Worm (Caenorhabditis elegans): ENCODE results near the gene npr-40.
A peak's percentile ranks its signal among the peaks of the same experiment; 100 is the strongest.

Gene npr-40

DNA sequence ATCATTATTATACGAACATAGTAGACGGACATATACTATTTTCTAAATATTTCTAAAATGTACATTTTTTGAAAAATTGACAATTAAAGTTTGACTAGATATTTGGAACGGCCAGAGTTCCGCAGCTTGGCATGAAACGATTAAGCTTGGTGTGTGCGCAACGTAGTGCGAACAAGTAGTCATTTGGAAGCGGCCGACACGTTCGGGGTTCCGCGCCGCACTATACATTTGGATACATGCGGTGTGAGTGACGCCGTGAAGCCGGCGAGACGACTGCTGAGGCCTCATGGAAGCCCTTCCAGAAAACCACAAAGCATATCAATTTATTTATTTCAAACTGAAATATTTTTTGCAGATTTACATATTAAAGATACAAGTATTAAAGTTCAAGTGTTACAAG, 19.6 kb downstream of the npr-40 start:
- no peak for TF ChIP-seq hmbx-1 (tag; optimal IDR thresholded peaks at IDR 0.05)

ce11 chrX:14946217-14946463, 27.5 kb downstream of the npr-40 start, which contains the start of gene mrp-5:
TSS of gene mrp-5 (minus strand) at chrX:14946317.
- TF ChIP-seq ama-1 (optimal IDR thresholded peaks at IDR 0.05): no peak
- TF ChIP-seq tbx-11 (GFP tag; IDR thresholded peaks at IDR 0.05): no peak
- TF ChIP-seq hmg-4 (GFP tag; optimal IDR thresholded peaks at IDR 0.05): no peak
- no peak for TF ChIP-seq ceh-36 (tag; optimal IDR thresholded peaks at IDR 0.05)
- TF ChIP-seq ets-7 (tag; optimal IDR thresholded peaks at IDR 0.05): no peak

DNA sequence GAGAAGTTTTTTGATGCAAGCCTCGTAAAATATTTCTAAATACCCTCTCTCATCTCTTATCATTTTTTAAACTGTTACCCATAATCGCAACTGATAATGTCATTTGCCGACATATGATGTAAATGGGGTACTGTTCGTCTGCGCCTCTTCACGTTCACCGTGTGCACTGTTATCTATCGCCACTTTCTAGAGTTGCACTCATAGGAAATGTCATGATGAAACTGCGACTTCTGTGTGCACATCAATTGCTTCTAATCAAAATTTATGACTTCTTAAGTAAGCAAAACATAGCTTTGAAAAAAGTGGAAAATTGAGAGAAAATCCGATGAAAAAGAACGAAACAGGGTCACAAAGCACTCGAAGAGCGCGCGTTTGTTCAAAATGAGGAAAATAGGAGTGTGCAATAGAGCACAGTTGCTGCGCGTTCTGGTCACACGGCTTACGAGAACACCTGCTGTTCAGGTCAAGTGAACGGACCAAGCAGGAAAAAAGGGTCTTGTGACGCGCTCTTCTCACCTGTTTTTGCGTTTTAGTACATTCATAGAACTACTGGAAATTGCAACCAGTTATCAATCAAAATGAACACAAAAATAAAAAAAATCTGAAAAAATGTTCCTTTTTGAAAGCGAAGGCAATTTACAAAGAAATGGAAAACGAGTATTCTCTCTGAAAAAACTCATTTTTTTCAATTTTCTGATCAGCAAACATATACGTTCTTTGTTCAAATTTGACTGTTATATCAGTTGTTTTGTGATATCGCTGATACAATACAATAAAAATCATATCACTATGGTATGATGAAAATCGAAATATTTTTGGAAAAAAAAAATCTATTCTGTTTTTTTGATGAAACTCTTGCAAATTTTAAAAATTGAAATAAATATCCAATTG, 28.1 kb downstream of the npr-40 start:
- TF ChIP-seq F13C5.2 (tag; optimal IDR thresholded peaks at IDR 0.05) (peak; percentile 5), ceh-13 (GFP tag; optimal IDR thresholded peaks at IDR 0.05) (no peak), flt-1 (GFP tag; IDR thresholded peaks at IDR 0.05) (no peak), hmbx-1 (tag; optimal IDR thresholded peaks at IDR 0.05) (no peak), tbx-11 (GFP tag; IDR thresholded peaks at IDR 0.05) (no peak)

ce11 chrX:14947355-14947668, 28.7 kb downstream of the npr-40 start:
- TF ChIP-seq hmg-4 (GFP tag; optimal IDR thresholded peaks at IDR 0.05): no peak

DNA sequence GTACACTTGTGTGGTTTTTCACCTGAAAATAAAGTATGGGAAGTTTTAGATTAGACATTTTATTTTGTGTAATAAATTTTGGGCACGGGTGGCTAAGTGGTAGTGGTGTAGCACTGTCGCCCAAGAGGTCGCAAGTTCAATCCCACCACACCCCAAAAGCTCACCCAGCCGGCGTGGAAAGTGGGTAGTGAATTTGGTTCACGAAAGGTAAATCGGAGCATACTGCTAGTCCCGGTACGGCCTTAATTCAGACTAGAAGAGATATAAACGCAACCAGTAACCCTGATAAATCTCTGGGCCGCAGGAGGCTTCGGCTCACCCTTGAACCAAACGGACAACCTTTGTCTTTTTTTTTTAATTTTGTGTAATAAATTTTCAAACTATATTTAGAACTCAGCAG, 33.2 kb downstream of the npr-40 start:
- TF ChIP-seq hmg-4 (GFP tag; optimal IDR thresholded peaks at IDR 0.05): no peak
- no peak for TF ChIP-seq sea-1 (GFP tag; conservative IDR thresholded peaks at IDR 0.05)
- TF ChIP-seq ceh-36 (tag; optimal IDR thresholded peaks at IDR 0.05): no peak
- TF ChIP-seq hmbx-1 (tag; optimal IDR thresholded peaks at IDR 0.05): no peak
- TF ChIP-seq hnd-1 (tag; optimal IDR thresholded peaks at IDR 0.05): no peak

DNA sequence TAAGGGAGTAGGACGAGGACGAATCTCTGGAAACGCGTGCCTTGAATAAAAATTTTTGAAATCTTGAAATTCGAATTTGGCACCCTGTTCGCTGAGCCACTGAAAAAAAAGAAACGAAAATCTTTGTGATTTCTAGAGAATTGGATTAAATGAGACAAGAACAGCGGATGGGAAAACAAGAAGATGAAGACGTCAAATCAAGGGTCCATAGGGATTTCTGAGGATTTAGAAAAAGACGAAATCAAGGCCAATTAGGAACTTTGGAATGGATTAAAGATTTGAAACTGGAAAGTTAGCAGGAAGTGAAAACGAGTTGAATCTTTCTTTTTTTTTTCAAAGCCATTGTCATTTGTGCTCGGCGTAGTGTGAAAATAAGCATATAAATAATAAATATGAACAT, 35.9 kb downstream of the npr-40 start, which contains the start of gene pag-3:
pag-3 (minus strand) TSS at position 101 of the 400 bp plus-strand sequence.
- no peak for TF ChIP-seq B0310.2 (tag; optimal IDR thresholded peaks at IDR 0.05)
- no peak for TF ChIP-seq tra-4 (tag; optimal IDR thresholded peaks at IDR 0.05)
- no peak for TF ChIP-seq ceh-36 (tag; optimal IDR thresholded peaks at IDR 0.05)
- no peak for TF ChIP-seq flt-1 (GFP tag; IDR thresholded peaks at IDR 0.05)
- no peak for TF ChIP-seq pes-1 (GFP tag; IDR thresholded peaks at IDR 0.05)
- no peak for TF ChIP-seq hnd-1 (tag; optimal IDR thresholded peaks at IDR 0.05)
- no peak for TF ChIP-seq ceh-13 (GFP tag; optimal IDR thresholded peaks at IDR 0.05)

ce11 chrX:14957176-14957575, 38.5 kb downstream of the npr-40 start:
- TF ChIP-seq hmg-4 (GFP tag; optimal IDR thresholded peaks at IDR 0.05) (no peak), hmbx-1 (tag; optimal IDR thresholded peaks at IDR 0.05) (no peak), aly-1 (tag; optimal IDR thresholded peaks at IDR 0.05) (no peak), F13C5.2 (tag; optimal IDR thresholded peaks at IDR 0.05) (no peak), flt-1 (GFP tag; IDR thresholded peaks at IDR 0.05) (no peak), ceh-36 (tag; optimal IDR thresholded peaks at IDR 0.05) (no peak), B0310.2 (tag; optimal IDR thresholded peaks at IDR 0.05) (no peak), pes-1 (GFP tag; IDR thresholded peaks at IDR 0.05) (no peak), tra-4 (tag; optimal IDR thresholded peaks at IDR 0.05) (no peak), sea-1 (GFP tag; conservative IDR thresholded peaks at IDR 0.05) (no peak), tbx-11 (GFP tag; IDR thresholded peaks at IDR 0.05) (no peak), tbx-37 (GFP tag; conservative IDR thresholded peaks at IDR 0.05) (no peak), ceh-13 (GFP tag; optimal IDR thresholded peaks at IDR 0.05) (no peak), ets-7 (tag; optimal IDR thresholded peaks at IDR 0.05) (no peak), scrt-1 (GFP tag; IDR thresholded peaks at IDR 0.05) (no peak), hnd-1 (tag; optimal IDR thresholded peaks at IDR 0.05) (no peak)

- TF ChIP-seq B0310.2 (tag; optimal IDR thresholded peaks at IDR 0.05) (no peak), tbx-11 (GFP tag; IDR thresholded peaks at IDR 0.05) (no peak), hmg-4 (GFP tag; optimal IDR thresholded peaks at IDR 0.05) (no peak), aly-1 (tag; optimal IDR thresholded peaks at IDR 0.05) (no peak), hmbx-1 (tag; optimal IDR thresholded peaks at IDR 0.05) (no peak), ceh-13 (GFP tag; optimal IDR thresholded peaks at IDR 0.05) (no peak), F13C5.2 (tag; optimal IDR thresholded peaks at IDR 0.05) (no peak), tra-4 (tag; optimal IDR thresholded peaks at IDR 0.05) (no peak), pes-1 (GFP tag; IDR thresholded peaks at IDR 0.05) (no peak), tbx-37 (GFP tag; conservative IDR thresholded peaks at IDR 0.05) (no peak), hnd-1 (tag; optimal IDR thresholded peaks at IDR 0.05) (no peak)
These were observed 39.8 kb downstream of the npr-40 start for ce11 chrX:14958401-14958800.

DNA sequence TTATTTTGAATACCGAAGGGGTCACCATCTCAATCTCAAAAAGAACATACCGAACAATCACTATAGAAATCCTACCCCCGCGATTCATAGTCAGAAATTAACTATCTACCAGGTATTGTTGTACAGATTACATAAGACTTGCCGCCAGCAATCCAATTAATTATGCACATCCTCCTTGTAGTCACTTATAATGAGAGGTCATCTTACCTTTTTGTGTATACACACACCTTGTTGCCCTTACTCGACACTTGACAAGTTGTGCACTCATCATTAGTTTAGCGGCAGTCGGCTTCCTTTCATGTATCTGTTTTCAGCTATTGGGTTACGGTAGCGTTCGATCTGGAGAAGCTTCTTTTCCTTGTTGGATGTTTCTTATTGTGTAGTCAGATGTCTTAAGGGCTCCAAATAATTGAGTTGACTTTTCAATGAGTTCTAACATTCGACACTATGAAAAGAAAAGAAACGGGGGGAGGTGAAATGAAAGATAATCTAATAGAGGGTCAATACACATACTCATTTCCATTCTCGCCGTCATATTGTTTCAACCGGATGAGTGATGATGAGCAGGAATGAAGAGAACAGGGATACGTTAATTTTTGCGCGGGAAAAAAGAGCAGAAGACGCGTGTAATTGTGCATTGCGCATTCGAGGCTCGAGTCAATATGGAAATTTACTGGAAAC, 40.9 kb downstream of the npr-40 start:
- TF ChIP-seq ets-7 (tag; optimal IDR thresholded peaks at IDR 0.05): no peak
- no peak for TF ChIP-seq hmg-4 (GFP tag; optimal IDR thresholded peaks at IDR 0.05)
- no peak for TF ChIP-seq F13C5.2 (tag; optimal IDR thresholded peaks at IDR 0.05)
- TF ChIP-seq B0310.2 (tag; optimal IDR thresholded peaks at IDR 0.05): no peak
- no peak for TF ChIP-seq scrt-1 (GFP tag; IDR thresholded peaks at IDR 0.05)
- no peak for TF ChIP-seq ceh-13 (GFP tag; optimal IDR thresholded peaks at IDR 0.05)
- no peak for TF ChIP-seq tbx-11 (GFP tag; IDR thresholded peaks at IDR 0.05)
- no peak for TF ChIP-seq flt-1 (GFP tag; IDR thresholded peaks at IDR 0.05)
- TF ChIP-seq tra-4 (tag; optimal IDR thresholded peaks at IDR 0.05): no peak
- no peak for TF ChIP-seq hnd-1 (tag; optimal IDR thresholded peaks at IDR 0.05)
- no peak for TF ChIP-seq ceh-36 (tag; optimal IDR thresholded peaks at IDR 0.05)
- no peak for TF ChIP-seq ama-1 (optimal IDR thresholded peaks at IDR 0.05)
- TF ChIP-seq aly-1 (tag; optimal IDR thresholded peaks at IDR 0.05): no peak
- no peak for TF ChIP-seq tbx-37 (GFP tag; conservative IDR thresholded peaks at IDR 0.05)
- TF ChIP-seq sea-1 (GFP tag; conservative IDR thresholded peaks at IDR 0.05): no peak
- no peak for TF ChIP-seq hmbx-1 (tag; optimal IDR thresholded peaks at IDR 0.05)
